Worm (Caenorhabditis elegans): ENCODE results near the gene F58F12.4.

The F58F12.4 gene

ce11 chrII:6346551-6347079 lies 40.0 kb upstream of the F58F12.4 start (continued):
- peak; percentile 51 for TF ChIP-seq vab-7 (GFP tag; IDR thresholded peaks at IDR 0.05)
- TF ChIP-seq dve-1 (tag; optimal IDR thresholded peaks at IDR 0.05; ENCODE audit: insufficient read depth) = peak; percentile 78
- TF ChIP-seq Y75B8A.6 (GFP tag; IDR thresholded peaks at IDR 0.05) = peak; percentile 54; the same call in 1 of the 2 replicates
- TF ChIP-seq dpl-1 (GFP tag; optimal IDR thresholded peaks at IDR 0.05) = peak; percentile 31
- no peak for TF ChIP-seq egl-27 (tag; optimal IDR thresholded peaks at IDR 0.05)
- no peak for TF ChIP-seq fkh-10 (GFP tag; optimal IDR thresholded peaks at IDR 0.05)
- 0 out of 2 replicates have a peak, but pooled peaks have one; percentile 21 for TF ChIP-seq ZK337.2 (GFP tag; IDR thresholded peaks at IDR 0.05)
- no peak for TF ChIP-seq nhr-10 (tag; optimal IDR thresholded peaks at IDR 0.05)
- TF ChIP-seq lir-3 (tag; optimal IDR thresholded peaks at IDR 0.05) = no peak
- no peak for TF ChIP-seq tag-97 (GFP tag; IDR thresholded peaks at IDR 0.05)
- peak; percentile 18 for TF ChIP-seq mxl-3 (GFP tag; optimal IDR thresholded peaks at IDR 0.05)
- peak; percentile 50 for TF ChIP-seq spr-3 (GFP tag; optimal IDR thresholded peaks at IDR 0.05)
- no peak for TF ChIP-seq lin-39 (tag; optimal IDR thresholded peaks at IDR 0.05)
- TF ChIP-seq madf-9 (GFP tag; conservative IDR thresholded peaks at IDR 0.05) = no peak; the same call in 1 of the 2 replicates
- peak; percentile 14 for TF ChIP-seq nhr-48 (tag; optimal IDR thresholded peaks at IDR 0.05)
- peak; percentile 53; the same call in 1 of the 2 replicates for TF ChIP-seq lim-7 (GFP tag; IDR thresholded peaks at IDR 0.05)
- peak; percentile 46 for TF ChIP-seq zip-2 (tag; optimal IDR thresholded peaks at IDR 0.05)
- peak; percentile 82 for TF ChIP-seq nhr-6 (tag; optimal IDR thresholded peaks at IDR 0.05)
- TF ChIP-seq unc-62 (GFP tag; optimal IDR thresholded peaks at IDR 0.05 in 1 of 2) = peak in 1 of 2 experiments; percentile 80
- TF ChIP-seq unc-62 (tag; optimal IDR thresholded peaks at IDR 0.05) = peak; percentile 34
- peak; percentile 71 for TF ChIP-seq sdz-12 (GFP tag; optimal IDR thresholded peaks at IDR 0.05)
- no peak for TF ChIP-seq fos-1 (tag; optimal IDR thresholded peaks at IDR 0.05)
- peak; percentile 74; the same call in 1 of the 2 replicates for TF ChIP-seq pha-4 (GFP tag; IDR thresholded peaks at IDR 0.05)
- peak; percentile 7 for TF ChIP-seq pha-4 (tag; optimal IDR thresholded peaks at IDR 0.05)
- TF ChIP-seq zfp-3 (GFP tag; conservative IDR thresholded peaks at IDR 0.05) = peak; percentile 98
- TF ChIP-seq R02D3.7 (tag; optimal IDR thresholded peaks at IDR 0.05) = no peak
- no peak for TF ChIP-seq ceh-20 (GFP tag; IDR thresholded peaks at IDR 0.05)
- peak; percentile 94 for TF ChIP-seq T26A8.4 (GFP tag; IDR thresholded peaks at IDR 0.05)
- TF ChIP-seq ceh-28 (tag; optimal IDR thresholded peaks at IDR 0.05) = no peak
- no peak for TF ChIP-seq daf-12 (tag; optimal IDR thresholded peaks at IDR 0.05)
- no peak for TF ChIP-seq ces-1 (GFP tag; optimal IDR thresholded peaks at IDR 0.05)
- peak; percentile 55; the same call in 1 of the 2 replicates for TF ChIP-seq saeg-2 (GFP tag; IDR thresholded peaks at IDR 0.05)
- TF ChIP-seq ZK546.5 (tag; optimal IDR thresholded peaks at IDR 0.05) = no peak
- TF ChIP-seq lin-1 (GFP tag; IDR thresholded peaks at IDR 0.05) = peak; percentile 77; the same call in 1 of the 2 replicates
- TF ChIP-seq F49E8.2 (tag; optimal IDR thresholded peaks at IDR 0.05; ENCODE audit: borderline replicate concordance) = no peak
- TF ChIP-seq nhr-76 (tag; optimal IDR thresholded peaks at IDR 0.05) = peak; percentile 19
- 0 out of 2 replicates have a peak, but pooled peaks have one; percentile 26 for TF ChIP-seq daf-8 (GFP tag; IDR thresholded peaks at IDR 0.05)
- no peak for TF ChIP-seq mdl-1 (tag; optimal IDR thresholded peaks at IDR 0.05)
- peak; percentile 75 for TF ChIP-seq aha-1 (tag)
- no peak for TF ChIP-seq unc-39 (tag; optimal IDR thresholded peaks at IDR 0.05)
- TF ChIP-seq daf-19 (GFP tag; conservative IDR thresholded peaks at IDR 0.05) = peak; percentile 77
- TF ChIP-seq skn-1 (tag; optimal IDR thresholded peaks at IDR 0.05) = no peak
- TF ChIP-seq T20F7.1 (GFP tag; optimal IDR thresholded peaks at IDR 0.05) = peak; percentile 80
- TF ChIP-seq Y48G9A.11 (GFP tag; IDR thresholded peaks at IDR 0.05) = no peak; the same call in 1 of the 2 replicates
- TF ChIP-seq spr-1 (tag; optimal IDR thresholded peaks at IDR 0.05) = peak; percentile 70
- TF ChIP-seq dmd-8 (GFP tag; IDR thresholded peaks at IDR 0.05) = 0 out of 2 replicates have a peak, but pooled peaks have one; percentile 7
- TF ChIP-seq ceh-62 (tag; optimal IDR thresholded peaks at IDR 0.05) = no peak
- no peak for TF ChIP-seq F26F4.8 (GFP tag; conservative IDR thresholded peaks at IDR 0.05)
- no peak for TF ChIP-seq cey-2 (tag; optimal IDR thresholded peaks at IDR 0.05; ENCODE audit: borderline replicate concordance, insufficient read depth)
- no peak for TF ChIP-seq F44E2.7 (GFP tag; IDR thresholded peaks at IDR 0.05)
- TF ChIP-seq ztf-11 (tag; optimal IDR thresholded peaks at IDR 0.05) = no peak
